Worm (Caenorhabditis elegans): ENCODE data around the gene C32D5.12.

Gene C32D5.12

DNA sequence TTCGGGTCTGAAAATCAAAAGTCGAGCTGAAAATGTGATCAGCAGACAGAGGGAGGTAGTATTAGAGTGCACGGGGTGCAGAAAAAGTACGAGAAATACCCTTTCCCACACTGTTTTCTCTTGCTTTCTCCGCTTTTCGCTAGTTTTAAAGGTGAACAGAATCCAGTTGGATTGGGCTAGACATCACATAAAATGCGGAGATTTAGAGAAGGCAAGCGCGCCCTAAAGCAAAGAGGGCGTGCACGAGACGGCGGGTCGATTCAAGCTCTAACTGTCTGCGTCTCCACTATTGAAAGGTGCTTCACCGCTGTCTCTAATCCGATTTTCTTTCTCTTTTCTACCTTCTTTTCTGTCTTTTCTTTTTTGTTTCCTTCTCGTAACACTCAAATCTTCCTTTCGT lies 11.3 kb upstream of the C32D5.12 start (continued):
- no peak for TF ChIP-seq alr-1 (tag; optimal IDR thresholded peaks at IDR 0.05; ENCODE audit: borderline replicate concordance)
- TF ChIP-seq ceh-63 (GFP tag; optimal IDR thresholded peaks at IDR 0.05): no peak
- TF ChIP-seq lsy-2 (tag; optimal IDR thresholded peaks at IDR 0.05): peak; percentile 87 to 89
- TF ChIP-seq rnt-1 (tag; optimal IDR thresholded peaks at IDR 0.05): peak; percentile 89
- no peak for TF ChIP-seq unc-30 (tag; optimal IDR thresholded peaks at IDR 0.05)
- TF ChIP-seq nhr-19 (GFP tag; conservative IDR thresholded peaks at IDR 0.05): peak; percentile 84
- TF ChIP-seq C16A3.4 (tag; optimal IDR thresholded peaks at IDR 0.05): peak; percentile 81
- TF ChIP-seq nhr-12 (tag; optimal IDR thresholded peaks at IDR 0.05): no peak
- TF ChIP-seq elt-2 (tag; optimal IDR thresholded peaks at IDR 0.05): peak; percentile 56
- peak; percentile 85 to 87 for TF ChIP-seq lin-35 (GFP tag; optimal IDR thresholded peaks at IDR 0.05)
- peak; percentile 86 for TF ChIP-seq lin-15B (tag; optimal IDR thresholded peaks at IDR 0.05)
- peak; percentile 94 for TF ChIP-seq snu-23 (GFP tag; optimal IDR thresholded peaks at IDR 0.05)
- TF ChIP-seq ceh-8 (GFP tag; optimal IDR thresholded peaks at IDR 0.05): peak; percentile 29
- TF ChIP-seq mef-2 (tag; optimal IDR thresholded peaks at IDR 0.05): no peak
- TF ChIP-seq egl-13 (tag; optimal IDR thresholded peaks at IDR 0.05): peak; percentile 62
- peak in 1 of 2 experiments; percentile 5 for TF ChIP-seq ztf-11 (tag; optimal IDR thresholded peaks at IDR 0.05)
- TF ChIP-seq nhr-84 (tag; optimal IDR thresholded peaks at IDR 0.05): no peak
- peak; percentile 47 for TF ChIP-seq F16B12.6 (tag; optimal IDR thresholded peaks at IDR 0.05)
- TF ChIP-seq ama-1 (optimal IDR thresholded peaks at IDR 0.05): no peak
- TF ChIP-seq hlh-4 (tag; optimal IDR thresholded peaks at IDR 0.05): no peak
- TF ChIP-seq unc-62 (GFP tag; optimal IDR thresholded peaks at IDR 0.05): no peak
- no peak for TF ChIP-seq ets-5 (GFP tag; IDR thresholded peaks at IDR 0.05)
- TF ChIP-seq tbx-2 (tag; optimal IDR thresholded peaks at IDR 0.05): peak; percentile 87
- TF ChIP-seq skn-1 (tag; optimal IDR thresholded peaks at IDR 0.05): peak; percentile 85
- TF ChIP-seq nhr-47 (tag; optimal IDR thresholded peaks at IDR 0.05): peak; percentile 88
- peak; percentile 70 to 94 (median 77) for TF ChIP-seq ceh-82 (tag; optimal IDR thresholded peaks at IDR 0.05)
- peak; percentile 20 for TF ChIP-seq hpl-2 (GFP tag; optimal IDR thresholded peaks at IDR 0.05)
- no peak for TF ChIP-seq pax-3 (tag; optimal IDR thresholded peaks at IDR 0.05)
- TF ChIP-seq sox-4 (tag; optimal IDR thresholded peaks at IDR 0.05): no peak
- no peak for TF ChIP-seq fos-1 (tag; optimal IDR thresholded peaks at IDR 0.05)
- no peak for TF ChIP-seq nhr-28 (tag; optimal IDR thresholded peaks at IDR 0.05)
- TF ChIP-seq ces-1 (GFP tag; optimal IDR thresholded peaks at IDR 0.05): no peak
- peak; percentile 80 for TF ChIP-seq lin-13 (GFP tag; optimal IDR thresholded peaks at IDR 0.05)
- TF ChIP-seq C04F5.9 (tag; optimal IDR thresholded peaks at IDR 0.05): no peak
- peak; percentile 91 for TF ChIP-seq nhr-20 (tag; optimal IDR thresholded peaks at IDR 0.05)
- TF ChIP-seq snpc-4 (tag; optimal IDR thresholded peaks at IDR 0.05): peak; percentile 50
- peak; percentile 47 for TF ChIP-seq lir-3 (tag; optimal IDR thresholded peaks at IDR 0.05; ENCODE audit: poor library complexity)
- peak; percentile 80 for TF ChIP-seq unc-86 (tag; optimal IDR thresholded peaks at IDR 0.05)
- TF ChIP-seq swsn-7 (tag; optimal IDR thresholded peaks at IDR 0.05): peak; percentile 87
- TF ChIP-seq nhr-76 (tag; optimal IDR thresholded peaks at IDR 0.05): no peak
- no peak for TF ChIP-seq pag-3 (tag; optimal IDR thresholded peaks at IDR 0.05; ENCODE audit: borderline replicate concordance, insufficient read depth)
- TF ChIP-seq fkh-8 (tag; optimal IDR thresholded peaks at IDR 0.05): peak; percentile 88
- TF ChIP-seq lin-39 (tag; optimal IDR thresholded peaks at IDR 0.05): no peak
- peak; percentile 76 for TF ChIP-seq dsc-1 (tag; optimal IDR thresholded peaks at IDR 0.05)
- TF ChIP-seq efl-3 (GFP tag; optimal IDR thresholded peaks at IDR 0.05): no peak
- TF ChIP-seq nhr-77 (tag; optimal IDR thresholded peaks at IDR 0.05): peak; percentile 73
- TF ChIP-seq nhr-237 (tag; optimal IDR thresholded peaks at IDR 0.05): peak; percentile 20
- TF ChIP-seq xbp-1 (tag; optimal IDR thresholded peaks at IDR 0.05): peak; percentile 83
- TF ChIP-seq grh-1 (GFP tag; IDR thresholded peaks at IDR 0.05): peak; percentile 45; the same call in 1 of the 2 replicates
- peak; percentile 97 for TF ChIP-seq blmp-1 (tag; optimal IDR thresholded peaks at IDR 0.05)

Data from whole organism, L1 larva.